Worm (Caenorhabditis elegans) whole organism, dauer: ENCODE data around the gene Y39A3A.2.

Experiments
- unc-62 ChIP-seq: sonication (generic microtip); optimal IDR thresholded peaks from 2 replicates; lab custom pipeline; 2017; ENCODE audit warnings: missing biosample characterization, missing genetic modification reagents, missing genetic modification characterization

Y39A3A.2 gene

DNA sequence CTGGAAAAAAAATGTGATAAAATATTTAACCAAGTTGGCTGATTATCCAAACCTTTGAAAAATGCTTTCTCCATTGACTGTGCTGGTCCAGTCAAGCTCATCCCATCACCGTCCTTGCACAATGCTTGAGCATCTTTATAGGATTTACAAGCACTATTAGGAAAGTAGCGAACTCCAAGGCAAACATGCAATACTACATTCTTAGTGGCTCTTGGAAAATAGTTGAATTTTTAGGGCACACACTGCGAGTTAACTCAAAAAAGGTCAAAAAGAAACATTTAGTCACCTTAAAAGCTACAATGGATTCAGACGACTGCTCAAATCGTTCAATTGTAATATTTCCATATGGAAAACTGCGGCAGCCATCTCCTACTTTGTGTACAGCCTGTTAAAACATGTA is 3.4 kb downstream of the Y39A3A.2 start, which contains the start of gene M01E10.3:
Gene M01E10.3 (minus strand): TSS at position 101 of the 400 bp plus-strand sequence.
- no peak for TF ChIP-seq unc-62 (GFP tag; lab: Kevin White, UChicago)

DNA sequence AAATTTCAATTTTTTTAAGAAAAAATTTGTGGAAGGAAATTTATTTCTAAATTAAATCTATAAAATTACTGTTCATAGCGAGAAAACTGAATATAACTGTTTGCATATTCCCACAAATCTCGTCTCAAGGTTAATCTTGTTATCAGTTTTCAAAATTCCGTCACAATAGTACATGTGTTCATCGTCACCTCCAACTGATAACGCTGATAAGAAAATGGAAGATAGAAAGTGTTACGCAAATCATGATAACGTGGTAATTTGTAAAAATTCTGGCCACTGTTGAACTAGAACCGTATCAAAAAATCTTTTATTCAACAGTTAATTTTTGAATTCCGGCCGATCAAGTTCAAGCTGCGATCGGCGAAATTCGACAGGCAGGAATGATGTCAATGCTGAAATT is 4.0 kb downstream of the Y39A3A.2 start:
- no peak for TF ChIP-seq unc-62 (GFP tag; lab: Kevin White, UChicago)

DNA sequence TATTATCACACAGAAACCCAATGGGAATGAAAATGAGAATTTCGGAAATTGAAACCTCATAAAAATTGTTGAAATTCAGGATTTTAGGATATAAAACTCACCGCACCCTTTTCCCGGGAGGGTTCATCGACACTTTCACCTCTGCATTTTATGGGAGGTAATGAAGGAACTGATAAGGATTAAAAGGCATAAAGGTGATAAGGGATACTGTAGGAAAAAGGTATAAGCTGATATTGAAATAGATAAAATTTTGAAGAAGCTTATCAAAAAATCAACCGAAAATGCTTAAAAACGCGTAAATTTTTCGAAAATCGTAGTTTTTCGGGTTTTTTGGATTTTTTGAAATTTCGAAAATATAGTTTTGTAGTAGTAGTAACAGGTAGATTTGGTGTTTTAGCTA is 7.0 kb downstream of the Y39A3A.2 start:
- no peak for TF ChIP-seq unc-62 (GFP tag; lab: Kevin White, UChicago)

DNA sequence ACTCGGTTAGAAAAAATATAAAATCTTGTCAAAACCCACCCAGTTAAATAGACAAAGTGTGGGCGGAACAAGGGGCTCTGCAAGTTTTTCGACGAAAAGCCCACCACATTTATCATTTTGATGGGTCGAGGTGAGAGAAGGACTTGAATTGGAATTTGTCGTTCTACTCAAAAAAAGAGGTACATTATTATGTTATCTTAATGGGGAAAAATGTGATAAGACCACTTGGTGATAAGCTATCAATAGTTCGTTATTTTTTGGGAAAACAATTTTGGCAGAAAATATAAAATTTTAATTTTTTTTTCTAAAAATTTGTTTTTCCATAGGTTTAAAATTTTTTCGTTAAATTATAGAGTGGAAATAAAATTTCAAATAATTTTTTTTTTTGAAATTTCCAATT is 7.6 kb downstream of the Y39A3A.2 start:
- no peak for TF ChIP-seq unc-62 (GFP tag; lab: Kevin White, UChicago)

DNA sequence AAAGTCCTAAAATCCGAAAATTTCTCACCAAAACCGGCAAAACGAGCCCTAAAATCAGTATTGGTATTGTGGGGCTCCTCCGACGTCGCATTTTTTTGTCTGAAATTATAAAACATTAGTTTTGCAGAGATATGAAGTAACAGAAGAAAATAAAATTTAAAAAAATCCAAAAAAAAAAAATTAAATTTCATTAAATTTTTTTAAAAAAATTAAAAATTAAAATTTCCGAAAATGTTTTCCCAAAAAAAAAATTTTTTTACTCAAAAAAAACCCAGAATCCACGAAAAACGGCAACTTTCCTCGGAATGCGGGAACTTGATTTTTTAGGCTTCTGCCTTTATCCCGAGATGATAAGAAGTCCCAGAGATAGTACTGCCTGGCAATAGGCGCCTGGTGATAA is 9.6 kb downstream of the Y39A3A.2 start, which contains the start of gene dpy-1:
Gene dpy-1 (minus strand): TSS at position 101 of the 400 bp plus-strand sequence.
- no peak for TF ChIP-seq unc-62 (GFP tag; lab: Kevin White, UChicago)

DNA sequence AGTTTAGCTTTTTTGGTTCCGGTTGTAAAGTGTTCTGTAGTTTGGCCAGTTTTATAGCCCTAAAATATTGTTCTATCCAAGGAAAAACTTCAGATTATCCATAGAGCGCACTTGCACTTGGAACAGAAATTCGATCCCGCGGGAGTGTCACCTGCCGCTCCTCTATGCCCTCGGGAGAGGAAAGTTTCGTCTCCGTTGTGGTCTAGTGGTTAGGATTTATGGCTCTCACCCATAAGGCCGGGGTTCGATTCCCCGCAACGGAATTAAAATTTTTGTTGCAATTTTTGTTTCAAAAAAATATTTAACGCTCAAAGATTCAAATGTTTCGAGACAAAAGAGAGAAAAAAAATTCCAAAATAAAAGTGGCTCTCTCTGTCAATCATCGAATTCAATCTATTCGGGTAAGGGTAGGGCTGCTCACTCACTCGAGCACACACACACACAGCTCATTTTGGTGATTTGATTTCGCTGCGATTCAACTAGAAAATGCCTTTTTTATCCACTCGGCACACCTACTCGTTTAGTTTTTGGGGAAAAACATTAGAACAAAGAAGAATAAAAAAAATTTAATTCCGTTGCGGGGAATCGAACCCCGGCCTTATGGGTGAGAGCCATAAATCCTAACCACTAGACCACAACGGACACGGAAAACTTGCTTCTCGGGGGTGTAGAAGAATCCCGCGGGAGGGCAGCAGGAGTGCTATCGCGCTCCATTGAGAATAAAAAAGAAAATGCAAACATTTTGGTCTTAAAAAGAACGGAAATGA is 25.0 kb downstream of the Y39A3A.2 start:
- TF ChIP-seq unc-62 (GFP tag; lab: Kevin White, UChicago) = no peak

DNA sequence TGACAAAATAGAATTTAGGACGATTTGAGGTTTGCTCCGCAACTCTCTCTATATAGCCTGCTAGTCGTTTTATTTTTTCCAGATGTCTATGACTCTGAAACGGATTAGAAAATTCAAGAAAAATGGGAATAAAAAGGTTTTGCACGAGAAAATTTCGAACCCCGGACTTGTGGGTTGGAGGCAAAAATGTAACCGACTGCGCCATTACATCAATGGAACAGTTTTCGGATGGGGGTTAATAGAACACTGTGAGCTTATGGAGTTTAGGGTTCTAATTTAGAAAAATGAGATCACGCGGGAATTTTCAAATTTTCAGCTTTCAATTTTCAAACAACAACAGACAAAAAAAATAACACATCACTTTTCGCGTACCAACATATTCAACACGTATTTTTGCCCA is 25.7 kb downstream of the Y39A3A.2 start:
- no peak for TF ChIP-seq unc-62 (GFP tag; lab: Kevin White, UChicago)

DNA sequence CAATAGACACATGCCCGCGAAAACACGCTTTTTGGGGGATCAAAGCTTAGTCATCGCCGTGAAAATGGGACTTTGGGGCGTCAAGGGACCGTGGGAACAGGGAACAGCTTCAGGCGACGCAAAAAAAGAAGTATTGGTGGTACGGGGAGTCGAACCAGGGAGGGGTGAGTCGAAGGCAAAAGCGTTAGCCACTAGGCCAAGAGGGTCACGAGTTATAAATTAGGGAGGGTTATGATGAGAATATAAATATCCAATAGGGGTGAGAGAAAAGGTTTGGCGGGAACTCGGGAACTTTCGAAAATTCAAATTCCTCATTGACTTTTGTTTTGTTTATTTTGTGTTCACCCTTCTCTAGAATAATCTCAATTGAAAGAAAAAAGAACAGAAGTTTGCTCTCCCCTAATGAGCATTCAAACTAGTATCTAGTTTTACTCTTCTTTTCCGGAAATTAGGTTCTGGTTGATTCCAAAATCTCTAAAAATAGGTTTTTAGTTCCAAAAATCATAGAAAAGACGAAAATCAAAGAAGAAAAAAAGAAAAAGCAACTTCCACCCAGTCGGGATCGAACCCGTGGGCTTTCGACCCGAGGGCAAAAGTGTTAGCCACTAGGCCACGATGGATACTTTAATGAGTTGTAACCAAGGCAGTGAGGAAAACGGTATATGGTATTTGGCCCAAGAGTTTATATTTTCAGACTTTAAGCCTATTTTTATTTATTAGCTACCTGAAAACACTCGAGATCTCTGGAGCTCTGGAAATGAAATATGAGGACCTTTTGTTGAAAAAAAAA is 26.5 kb downstream of the Y39A3A.2 start:
- no peak for TF ChIP-seq unc-62 (GFP tag; lab: Kevin White, UChicago)

DNA sequence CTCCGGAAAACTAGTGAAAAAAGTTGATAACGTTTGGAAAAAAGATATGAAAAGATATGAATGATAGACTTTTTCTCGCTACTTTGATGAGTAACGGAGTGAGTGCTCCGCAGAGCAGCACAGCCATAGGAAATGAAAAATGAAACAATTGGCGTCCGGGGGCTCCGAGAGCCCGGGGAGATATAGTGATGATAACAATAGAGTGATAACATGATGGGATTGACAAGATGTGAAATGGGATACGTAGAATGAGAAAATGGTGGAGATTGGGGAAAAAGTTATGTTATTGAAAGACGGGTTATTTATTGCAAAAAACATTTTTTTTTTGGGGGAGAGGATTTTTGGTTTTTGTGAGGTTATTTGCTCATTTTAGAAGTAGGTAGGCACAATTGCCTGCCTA is 30.0 kb downstream of the Y39A3A.2 start:
- no peak for TF ChIP-seq unc-62 (GFP tag; lab: Kevin White, UChicago)

DNA sequence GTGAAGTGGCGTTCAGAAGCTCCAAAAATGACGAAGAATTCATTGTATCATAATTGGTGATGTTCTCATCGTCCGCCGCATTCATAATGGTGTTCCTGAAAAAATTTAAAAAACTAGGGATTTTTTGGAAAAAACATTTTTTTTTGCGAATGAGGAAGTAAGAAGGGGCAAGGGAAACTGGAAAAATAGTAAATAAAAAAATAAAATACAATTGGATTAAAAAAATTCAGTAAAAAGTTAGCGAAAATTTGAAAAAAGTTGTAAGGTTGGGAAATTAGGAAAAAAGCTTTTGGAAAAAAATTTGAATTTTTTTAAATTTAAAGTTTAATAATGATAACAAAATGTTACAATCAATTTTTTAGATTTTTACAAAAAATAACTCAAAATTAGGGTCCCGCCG is 36.0 kb downstream of the Y39A3A.2 start, which contains the start of gene ckr-2:
Gene ckr-2 (minus strand): TSS at position 101 of the 400 bp plus-strand sequence.
- TF ChIP-seq unc-62 (GFP tag; lab: Kevin White, UChicago) = no peak

DNA sequence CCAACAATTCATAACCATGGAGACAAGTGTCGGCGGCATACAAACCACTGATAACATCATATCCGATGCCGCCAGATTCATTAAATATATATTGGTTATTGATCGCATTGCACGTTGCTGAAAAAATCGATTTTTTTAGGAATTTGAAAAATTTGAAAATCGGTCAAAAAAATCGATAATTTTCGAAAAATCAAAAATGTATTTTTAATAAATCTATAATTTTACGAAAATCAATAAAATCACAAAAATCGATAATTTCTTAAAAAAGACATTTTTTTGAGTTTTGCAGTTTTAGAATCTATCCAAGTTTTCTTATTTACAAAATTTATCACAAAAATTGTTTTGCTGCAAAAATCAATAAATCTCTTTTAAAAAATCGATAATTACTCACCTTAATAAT is 42.0 kb downstream of the Y39A3A.2 start:
- TF ChIP-seq unc-62 (GFP tag; lab: Kevin White, UChicago) = no peak

DNA sequence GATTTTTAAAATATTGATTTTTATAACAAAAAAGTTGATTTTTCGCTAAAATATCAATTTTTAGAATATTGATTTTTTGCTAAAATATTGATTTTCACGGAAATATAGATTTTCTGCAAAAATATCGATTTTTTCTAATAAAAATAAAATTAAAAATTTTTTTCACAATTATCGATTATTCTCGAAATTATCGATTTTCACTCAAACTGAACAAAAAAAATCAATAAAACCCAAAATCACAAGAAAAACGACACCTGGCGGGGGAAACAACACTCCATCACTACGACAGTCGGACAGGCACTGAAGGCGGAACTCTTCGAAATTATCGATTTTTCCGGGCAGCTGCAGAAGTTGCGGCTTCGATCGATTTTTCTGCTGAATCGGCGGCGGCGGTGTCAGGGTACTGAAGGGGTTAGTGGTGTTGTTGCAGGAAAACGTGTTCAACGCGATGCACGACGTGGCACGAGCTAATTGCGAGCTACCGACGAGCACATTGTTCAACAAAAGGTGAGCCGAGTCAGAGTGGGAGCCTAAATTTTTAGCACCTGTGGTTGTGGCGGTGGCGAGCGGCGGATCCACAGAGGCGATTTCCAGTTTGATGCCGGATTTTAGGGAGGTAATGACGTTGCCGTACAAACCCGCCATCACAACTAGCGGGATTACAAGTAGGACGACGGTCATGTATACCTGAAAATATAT is 44.2 kb downstream of the Y39A3A.2 start:
- TF ChIP-seq unc-62 (GFP tag; lab: Kevin White, UChicago) = no peak

DNA sequence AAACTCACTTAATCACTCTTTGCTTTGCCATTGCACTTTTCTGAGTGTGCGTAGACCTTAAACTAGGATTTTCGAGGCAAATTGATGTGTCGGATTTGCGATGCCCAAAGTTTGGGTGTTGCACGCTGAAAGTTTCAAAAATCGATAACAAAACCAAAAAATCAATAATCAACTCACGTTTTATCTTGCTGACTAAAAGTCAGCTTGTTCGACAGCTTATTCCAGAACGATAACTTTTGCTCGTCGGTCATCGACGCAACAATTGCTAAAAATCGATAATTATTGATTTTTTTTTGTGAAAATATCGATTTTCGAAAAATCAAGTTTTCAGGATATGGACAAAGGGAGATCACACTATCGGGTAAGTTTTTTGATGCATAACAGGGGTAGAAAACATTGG is 44.9 kb downstream of the Y39A3A.2 start:
- TF ChIP-seq unc-62 (GFP tag; lab: Kevin White, UChicago) = no peak

DNA sequence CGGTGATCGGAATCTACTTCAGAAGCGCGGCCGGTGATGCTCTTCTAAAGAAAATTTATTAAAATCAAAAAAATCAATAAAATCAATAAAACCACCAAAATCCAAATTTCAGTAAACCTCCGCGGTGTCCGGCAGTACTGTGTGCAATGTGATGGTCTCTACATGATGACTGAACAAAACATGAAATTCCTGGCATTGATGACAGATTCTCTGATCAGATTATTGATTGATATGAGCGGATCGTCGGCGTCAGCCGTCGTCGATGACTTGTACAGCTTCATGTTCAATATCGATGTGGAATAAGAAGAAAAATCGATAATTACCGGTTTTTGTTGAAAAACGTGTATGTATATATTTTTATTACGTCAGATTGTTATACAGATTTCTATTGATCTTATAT is 48.6 kb downstream of the Y39A3A.2 start:
- no peak for TF ChIP-seq unc-62 (GFP tag; lab: Kevin White, UChicago)

DNA sequence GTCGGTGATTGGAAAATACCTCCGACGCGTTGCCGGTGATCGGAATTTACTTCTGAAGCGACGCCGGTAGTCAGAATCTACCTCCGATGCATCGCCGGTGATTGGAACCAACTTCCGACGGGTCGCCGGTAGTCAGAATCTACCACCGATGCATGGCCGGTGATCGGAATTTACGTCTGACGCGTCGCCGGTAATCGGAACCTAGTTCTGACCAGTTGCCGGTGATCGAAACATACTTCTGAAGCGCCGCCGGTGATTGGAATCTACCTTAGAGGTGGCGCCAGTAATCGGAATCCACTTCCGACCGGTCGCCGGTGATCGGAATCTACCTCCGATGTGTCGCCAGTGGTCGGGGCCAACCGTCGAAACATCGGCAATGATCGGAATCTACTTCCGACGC is 49.1 kb downstream of the Y39A3A.2 start:
- TF ChIP-seq unc-62 (GFP tag; lab: Kevin White, UChicago) = no peak

DNA sequence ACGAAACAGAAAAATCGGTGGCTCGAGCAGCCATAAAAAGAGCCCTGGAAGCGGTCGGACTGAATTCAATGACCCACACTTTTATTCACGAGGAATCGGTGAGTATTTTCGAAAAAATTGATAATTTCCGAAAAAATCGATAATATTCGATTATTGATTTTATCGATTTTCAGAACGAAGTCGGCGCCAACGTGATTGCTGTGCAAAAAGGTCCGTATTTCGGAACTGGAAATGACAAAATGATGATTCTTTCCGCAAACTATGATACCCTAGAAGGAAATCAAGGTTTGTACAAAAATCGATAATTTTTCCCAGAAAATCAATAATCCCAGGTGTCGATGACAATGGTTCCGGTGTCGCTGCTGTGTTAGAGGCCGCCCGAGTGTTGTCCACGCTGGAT is 50.5 kb downstream of the Y39A3A.2 start:
- no peak for TF ChIP-seq unc-62 (GFP tag; lab: Kevin White, UChicago)
